Fruit fly (Drosophila melanogaster): ENCODE data around the gene Coq3.
A peak's percentile ranks its signal among the peaks of the same experiment; 100 is the strongest.

The Coq3 gene

DNA sequence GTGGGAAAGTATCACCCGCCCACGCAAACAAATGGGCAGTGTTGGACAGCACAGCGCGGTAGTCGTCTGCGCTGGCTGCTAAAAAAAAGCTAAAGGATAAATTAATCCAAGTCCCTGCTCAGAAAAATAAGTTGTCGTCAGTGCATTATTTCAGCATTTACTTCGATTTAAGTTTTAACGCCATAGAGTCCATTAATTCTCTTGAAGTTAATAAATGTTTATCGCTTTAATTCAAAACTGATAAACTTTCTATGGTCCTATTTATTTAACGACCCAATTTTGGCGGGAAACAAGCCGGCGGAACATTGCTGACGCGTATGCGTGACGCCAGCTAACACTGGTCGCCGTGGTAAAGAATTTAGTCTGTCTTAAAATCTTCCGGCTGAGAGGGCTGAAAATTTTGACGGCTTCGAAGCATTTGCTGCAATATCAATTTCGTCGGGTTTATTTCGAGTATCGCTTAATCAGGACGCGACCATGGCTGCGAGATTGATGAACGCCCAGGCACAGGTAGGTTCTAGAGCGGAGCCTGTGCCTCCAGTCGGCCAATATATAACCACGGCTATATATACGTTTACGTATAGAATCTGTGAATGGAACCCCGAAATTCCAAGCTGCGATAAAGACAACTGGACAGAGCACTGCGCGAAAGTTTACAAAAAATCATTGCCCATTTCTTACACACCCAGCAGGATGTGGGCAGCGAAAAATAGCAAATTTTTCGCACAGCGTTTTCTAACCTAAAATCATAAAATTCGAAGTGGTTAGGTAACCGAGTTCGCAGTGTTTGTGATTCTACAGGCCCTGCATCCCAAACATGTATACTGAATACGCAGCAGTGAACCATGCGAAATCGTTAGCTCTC lies 10.1 kb upstream of the Coq3 start, which contains the start of the genes mAcon1, CG43345 and CG43346 (continued):
- TF ChIP-seq OdsH (GFP tag; optimal IDR thresholded peaks at IDR 0.05): peak; percentile 84
- peak; percentile 80 for TF ChIP-seq vri (GFP tag; optimal IDR thresholded peaks at IDR 0.05)
- TF ChIP-seq CG11762 (GFP tag; optimal IDR thresholded peaks at IDR 0.05; ENCODE audit: insufficient read depth): peak; percentile 69
- TF ChIP-seq CG1621 (tag; optimal IDR thresholded peaks at IDR 0.05): peak; percentile 64
- TF ChIP-seq CG6854 (GFP tag; optimal IDR thresholded peaks at IDR 0.05): peak; percentile 60
- no peak for TF ChIP-seq CG4318 (GFP tag; optimal IDR thresholded peaks at IDR 0.05)
- peak; percentile 83 for TF ChIP-seq Hr39 (GFP tag; optimal IDR thresholded peaks at IDR 0.05)
- no peak for TF ChIP-seq dsx (GFP tag; optimal IDR thresholded peaks at IDR 0.05; ENCODE audit: poor library complexity, severe bottlenecking)
- TF ChIP-seq CG9139 (GFP tag; optimal IDR thresholded peaks at IDR 0.05): peak; percentile 65
- TF ChIP-seq CG8319 (GFP tag; optimal IDR thresholded peaks at IDR 0.05): peak; percentile 76
- peak; percentile 83 for TF ChIP-seq Eip75B (GFP tag; optimal IDR thresholded peaks at IDR 0.05)
- peak; percentile 89 for TF ChIP-seq esn (GFP tag; optimal IDR thresholded peaks at IDR 0.05)
- TF ChIP-seq topi (GFP tag; optimal IDR thresholded peaks at IDR 0.05): peak; percentile 87
- TF ChIP-seq CG6792 (GFP tag; optimal IDR thresholded peaks at IDR 0.05): peak; percentile 79
- TF ChIP-seq Sox15 (GFP tag; optimal IDR thresholded peaks at IDR 0.05): peak; percentile 80
- no peak for TF ChIP-seq CG16779 (tag; optimal IDR thresholded peaks at IDR 0.05)
- peak; percentile 66 for TF ChIP-seq Ets96B (tag; optimal IDR thresholded peaks at IDR 0.05)
- TF ChIP-seq CG7368 (GFP tag; optimal IDR thresholded peaks at IDR 0.05): no peak
- TF ChIP-seq fd59A (GFP tag; optimal IDR thresholded peaks at IDR 0.05): peak; percentile 70

DNA sequence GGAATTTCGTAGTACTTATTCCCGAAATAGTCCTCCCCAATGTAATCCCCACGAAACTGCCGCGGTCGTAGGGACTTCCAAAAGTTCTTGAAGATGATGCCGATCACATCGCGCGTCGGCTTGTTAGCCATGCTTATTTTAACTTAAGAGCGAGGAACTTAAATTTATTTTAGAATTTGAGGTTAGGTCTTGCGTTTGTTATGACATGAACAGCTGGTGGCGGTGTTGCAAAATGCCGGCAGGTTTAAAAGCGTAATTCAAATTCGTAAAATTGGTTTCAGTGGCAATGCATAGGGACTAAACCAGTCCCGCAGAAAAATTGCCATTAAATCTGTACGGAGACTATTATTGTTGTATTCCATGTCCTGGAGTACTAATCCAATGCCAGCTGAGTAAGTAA lies 8.0 kb upstream of the Coq3 start:
- TF ChIP-seq Sox15 (GFP tag; optimal IDR thresholded peaks at IDR 0.05): no peak
- peak; percentile 57 for TF ChIP-seq achi (GFP tag; optimal IDR thresholded peaks at IDR 0.05)
- peak; percentile 10 for TF ChIP-seq cyc (GFP tag; optimal IDR thresholded peaks at IDR 0.05)
- no peak for TF ChIP-seq net (GFP tag; optimal IDR thresholded peaks at IDR 0.05)
- TF ChIP-seq pdm3 (GFP tag; optimal IDR thresholded peaks at IDR 0.05): no peak
- TF ChIP-seq Hr4 (GFP tag; optimal IDR thresholded peaks at IDR 0.05): no peak
- peak; percentile 4 for TF ChIP-seq CG1621 (tag; optimal IDR thresholded peaks at IDR 0.05)
- TF ChIP-seq CG10631 (GFP tag; optimal IDR thresholded peaks at IDR 0.05): no peak
- TF ChIP-seq CG16779 (tag; optimal IDR thresholded peaks at IDR 0.05): no peak
- TF ChIP-seq dac (GFP tag; optimal IDR thresholded peaks at IDR 0.05): no peak
- TF ChIP-seq Sox14 (GFP tag; optimal IDR thresholded peaks at IDR 0.05): peak; percentile 12
- TF ChIP-seq esn (GFP tag; optimal IDR thresholded peaks at IDR 0.05): peak; percentile 30
- TF ChIP-seq Ets96B (tag; optimal IDR thresholded peaks at IDR 0.05): no peak
- no peak for TF ChIP-seq salr (GFP tag; optimal IDR thresholded peaks at IDR 0.05)
- TF ChIP-seq CG8632 (GFP tag; optimal IDR thresholded peaks at IDR 0.05): no peak
- peak; percentile 67 for TF ChIP-seq vri (GFP tag; optimal IDR thresholded peaks at IDR 0.05)

DNA sequence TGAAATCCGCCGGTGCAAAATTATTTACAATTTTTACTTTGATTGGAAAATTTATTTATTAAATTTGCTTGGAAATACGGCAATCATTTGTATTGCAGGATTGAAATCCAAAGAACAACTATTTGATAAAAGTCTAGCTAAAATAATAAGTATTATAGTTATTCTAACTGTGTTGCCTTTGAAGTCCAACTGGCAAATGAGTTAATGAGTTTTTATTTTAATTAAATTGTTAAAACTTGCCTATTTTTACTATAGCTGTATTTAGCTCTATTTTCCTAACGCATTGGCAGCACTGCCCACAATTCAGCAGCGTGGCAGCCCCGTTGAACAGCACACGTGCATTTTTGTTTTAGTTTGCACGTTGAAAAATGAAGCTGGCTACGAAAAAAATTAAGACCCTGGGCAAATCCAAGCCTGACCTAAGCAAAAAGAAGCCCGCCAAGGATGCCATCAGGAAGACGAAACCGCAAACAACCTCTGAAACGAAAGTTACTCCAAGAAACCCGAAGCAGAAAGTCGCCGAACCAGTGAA lies 5.0 kb upstream of the Coq3 start, which contains the start of gene Noc2:
Noc2 (plus strand) TSS at position 331 of the 532 bp plus-strand sequence.
- TF ChIP-seq cyc (GFP tag; optimal IDR thresholded peaks at IDR 0.05): peak; percentile 46
- no peak for TF ChIP-seq CG7368 (GFP tag; optimal IDR thresholded peaks at IDR 0.05)
- TF ChIP-seq CG6854 (GFP tag; optimal IDR thresholded peaks at IDR 0.05): no peak
- peak; percentile 56 for TF ChIP-seq pdm3 (GFP tag; optimal IDR thresholded peaks at IDR 0.05)
- TF ChIP-seq svp (GFP tag): no peak
- no peak for TF ChIP-seq Sox102F (GFP tag; optimal IDR thresholded peaks at IDR 0.05)
- no peak for TF ChIP-seq CG11294 (GFP tag; IDR thresholded peaks at IDR 0.05)
- TF ChIP-seq Lpt (GFP tag; optimal IDR thresholded peaks at IDR 0.05): no peak
- TF ChIP-seq fkh (GFP tag; optimal IDR thresholded peaks at IDR 0.05): no peak
- no peak for TF ChIP-seq dsx (GFP tag; optimal IDR thresholded peaks at IDR 0.05; ENCODE audit: poor library complexity, severe bottlenecking)
- TF ChIP-seq esn (GFP tag; optimal IDR thresholded peaks at IDR 0.05): peak; percentile 63
- peak; percentile 36 for TF ChIP-seq Sox14 (GFP tag; optimal IDR thresholded peaks at IDR 0.05)
- no peak for TF ChIP-seq Hr38 (GFP tag; optimal IDR thresholded peaks at IDR 0.05)
- TF ChIP-seq fd59A (GFP tag; optimal IDR thresholded peaks at IDR 0.05): no peak
- TF ChIP-seq dac (GFP tag; optimal IDR thresholded peaks at IDR 0.05): no peak
- no peak for TF ChIP-seq Smox (GFP tag; optimal IDR thresholded peaks at IDR 0.05)
- TF ChIP-seq CG1621 (tag; optimal IDR thresholded peaks at IDR 0.05): no peak
- no peak for TF ChIP-seq CG6276 (GFP tag; optimal IDR thresholded peaks at IDR 0.05)
- no peak for TF ChIP-seq CG15336 (GFP tag; IDR thresholded peaks at IDR 0.05)
- TF ChIP-seq CG8632 (GFP tag; optimal IDR thresholded peaks at IDR 0.05): peak; percentile 25
- TF ChIP-seq CG8119 (GFP tag; IDR thresholded peaks at IDR 0.05): no peak
- peak; percentile 46 for TF ChIP-seq Eip93F (GFP tag; optimal IDR thresholded peaks at IDR 0.05)
- peak; percentile 37 for TF ChIP-seq topi (GFP tag; optimal IDR thresholded peaks at IDR 0.05)
- TF ChIP-seq OdsH (GFP tag; optimal IDR thresholded peaks at IDR 0.05): peak; percentile 55
- peak in 1 of 2 experiments; percentile 30 for TF ChIP-seq salr (GFP tag; optimal IDR thresholded peaks at IDR 0.05)
- TF ChIP-seq CG31627 (GFP tag; optimal IDR thresholded peaks at IDR 0.05): peak; percentile 67
- TF ChIP-seq CG11902 (GFP tag; optimal IDR thresholded peaks at IDR 0.05): peak; percentile 36
- peak; percentile 5 for TF ChIP-seq net (GFP tag; optimal IDR thresholded peaks at IDR 0.05)
- no peak for TF ChIP-seq CG16779 (tag; optimal IDR thresholded peaks at IDR 0.05)
- no peak for TF ChIP-seq vri (GFP tag; optimal IDR thresholded peaks at IDR 0.05)
- TF ChIP-seq Hr39 (GFP tag; optimal IDR thresholded peaks at IDR 0.05): peak; percentile 65
- TF ChIP-seq achi (GFP tag; optimal IDR thresholded peaks at IDR 0.05): peak; percentile 46

Measured in whole organism, prepupa.